Worm (Caenorhabditis elegans) whole organism, midembryonic: ENCODE results near the gene rpy-1.

Experiments
- T22C8.4 ChIP-seq: fragments of 200-800 bp; sonication (Bioruptor generic); IDR thresholded peaks from 2 replicates; pipeline ENCODE4 v1.3.6; 2022; ENCODE audit warnings: missing genetic modification characterization, missing compliant biosample characterization
- cog-1 ChIP-seq: sonication (generic microtip); optimal IDR thresholded peaks from 2 replicates; lab custom pipeline; 2016; ENCODE audit warnings: missing genetic modification characterization, missing compliant biosample characterization
- flt-1 ChIP-seq: fragments of 200-800 bp; sonication (Bioruptor generic); IDR thresholded peaks from 2 replicates; pipeline ENCODE4 v1.3.6; 2022; ENCODE audit warnings: missing genetic modification characterization, missing compliant biosample characterization
- med-1 ChIP-seq: sonication (generic microtip); optimal IDR thresholded peaks from 2 replicates; lab custom pipeline; 2017; ENCODE audit warnings: missing genetic modification characterization, mild to moderate bottlenecking, missing compliant biosample characterization, antibody characterized with exemption, missing genetic modification reagents; ENCODE audit not compliant: insufficient read depth

DNA sequence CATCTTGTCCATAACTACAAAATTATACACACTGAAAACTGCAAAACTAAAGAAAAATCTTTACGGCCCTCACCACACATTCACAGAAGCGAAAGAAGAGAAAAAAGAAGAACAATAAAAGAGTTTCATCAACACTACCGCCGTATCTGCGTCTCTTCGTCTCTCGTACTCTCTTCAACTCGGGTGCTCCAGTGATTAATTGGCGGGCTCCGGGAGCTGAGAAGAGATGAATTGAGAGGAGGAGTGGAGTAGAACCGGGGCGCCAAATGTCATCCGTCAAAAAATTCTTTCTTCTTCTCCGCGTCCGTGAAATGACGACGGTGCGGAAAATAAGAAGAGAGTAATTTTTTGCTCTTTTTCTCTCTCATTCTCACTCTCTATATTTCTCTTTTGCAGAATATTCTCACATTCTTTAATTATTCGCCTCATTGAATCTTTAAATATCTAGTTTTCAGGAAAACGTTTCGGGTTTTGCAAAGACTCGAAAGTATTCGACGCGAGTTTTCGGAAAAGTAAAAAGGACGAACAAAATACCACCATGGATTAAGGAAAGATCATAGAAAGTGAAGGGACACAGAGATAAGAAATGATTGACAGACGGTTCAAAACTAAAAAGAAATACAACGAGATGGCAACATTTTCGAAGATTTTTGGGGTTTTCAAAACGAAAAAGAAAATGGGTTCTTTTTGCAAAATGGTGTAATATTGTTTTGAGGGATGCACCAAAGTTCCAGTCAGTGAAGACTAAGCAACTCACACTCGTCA lies 2.2 kb upstream of the rpy-1 start:
- TF ChIP-seq flt-1 = no peak
- no peak for TF ChIP-seq T22C8.4 (GFP tag; lab: Robert Waterston, UW)
- no peak for TF ChIP-seq med-1 (GFP tag; lab: Kevin White, UChicago)
- TF ChIP-seq cog-1 (tag; lab: Kevin White, UChicago) = no peak
